Fruit fly (Drosophila melanogaster): ENCODE measurements around the gene Gbs-76A.
A peak's percentile ranks its signal among the peaks of the same experiment; 100 is the strongest.

Gene Gbs-76A

DNA sequence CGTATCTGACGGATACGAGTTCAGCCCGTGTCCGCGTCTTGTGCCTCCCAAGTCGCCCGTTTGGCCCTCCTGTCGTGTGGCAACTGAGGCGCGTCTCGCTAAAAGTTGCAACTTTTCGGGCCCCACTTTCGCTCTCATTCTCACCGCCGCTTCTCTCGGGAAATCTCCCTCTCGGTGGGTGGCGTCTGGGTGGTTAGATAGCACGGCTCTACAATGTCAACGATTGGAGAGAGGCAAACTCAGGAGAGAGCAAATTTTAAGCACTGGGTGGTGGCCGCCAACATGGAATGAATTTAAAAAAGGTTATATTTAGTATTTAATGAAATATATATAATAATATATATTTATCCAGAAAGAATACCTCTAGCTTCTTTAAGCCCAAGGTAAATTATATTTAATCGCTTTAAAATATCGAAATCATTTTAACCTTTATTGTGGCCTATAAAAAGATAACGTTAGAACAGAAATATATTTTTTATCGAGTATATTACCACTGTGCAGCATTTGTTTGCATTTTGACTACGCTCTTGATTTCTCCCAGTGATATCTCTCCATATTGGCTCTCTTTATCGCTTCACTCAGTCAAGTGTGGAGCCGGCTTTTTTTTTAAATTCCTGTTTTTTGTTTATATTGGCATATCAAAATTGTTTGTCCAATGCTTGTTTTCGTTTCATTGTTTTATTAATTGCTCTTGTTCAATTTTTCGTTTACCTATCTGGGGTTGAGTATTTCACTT is at the start of gene Gbs-76A:
Gbs-76A (minus strand) TSS at position 327 of the 736 bp plus-strand sequence.
- TF ChIP-seq CG8478 (optimal IDR thresholded peaks at IDR 0.05) (no peak), Dll (optimal IDR thresholded peaks at IDR 0.05) (peak; percentile 64), EcR (GFP tag; optimal IDR thresholded peaks at IDR 0.05) (no peak), usp (GFP tag; optimal IDR thresholded peaks at IDR 0.05) (no peak), psq (optimal IDR thresholded peaks at IDR 0.05) (no peak)

DNA sequence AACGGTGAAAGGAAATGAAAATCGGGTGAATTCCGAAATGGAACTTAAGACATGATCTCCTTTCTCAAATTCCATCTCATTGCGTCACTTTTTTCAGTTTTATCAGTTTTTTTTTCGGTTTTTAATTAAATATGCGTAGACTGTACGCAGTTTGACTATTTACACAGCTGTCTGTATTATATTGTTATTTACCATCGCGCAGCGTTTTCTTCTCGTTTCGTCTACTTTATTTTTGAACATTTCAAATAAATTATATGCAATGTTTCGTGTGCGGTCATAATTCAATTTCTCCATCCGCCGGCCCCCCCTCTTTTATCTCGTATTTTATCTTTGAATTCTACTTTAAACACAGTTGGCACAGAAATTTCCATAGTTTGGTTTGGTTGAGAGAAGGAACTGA is 48.0 kb upstream of the Gbs-76A start:
- TF ChIP-seq CG8478 (optimal IDR thresholded peaks at IDR 0.05) (no peak), usp (GFP tag; optimal IDR thresholded peaks at IDR 0.05) (no peak), Dll (optimal IDR thresholded peaks at IDR 0.05) (no peak), psq (optimal IDR thresholded peaks at IDR 0.05) (no peak), pan (optimal IDR thresholded peaks at IDR 0.05) (no peak), EcR (GFP tag; optimal IDR thresholded peaks at IDR 0.05) (no peak)

DNA sequence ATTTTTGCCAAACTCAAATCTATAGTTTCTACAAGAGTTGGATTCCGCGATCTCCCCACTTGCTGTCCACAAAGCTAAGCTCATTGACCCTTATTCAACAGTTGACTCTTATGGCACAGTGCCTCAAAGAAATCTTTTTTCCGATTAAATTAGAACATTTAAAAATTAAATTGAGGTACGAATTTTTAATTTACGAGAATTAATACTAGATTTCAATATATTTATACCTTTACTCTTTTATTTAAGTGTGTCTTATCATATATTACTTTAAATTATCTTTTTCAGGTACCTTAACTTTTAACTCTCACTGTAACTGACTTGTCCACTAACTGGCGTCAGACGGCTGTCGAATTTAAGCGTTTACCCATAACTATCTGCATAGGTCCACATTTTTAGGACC is 45.7 kb upstream of the Gbs-76A start:
- TF ChIP-seq CG8478 (optimal IDR thresholded peaks at IDR 0.05): no peak
- no peak for TF ChIP-seq psq (optimal IDR thresholded peaks at IDR 0.05)
- TF ChIP-seq pan (optimal IDR thresholded peaks at IDR 0.05): no peak
- TF ChIP-seq EcR (GFP tag; optimal IDR thresholded peaks at IDR 0.05): no peak
- no peak for TF ChIP-seq usp (GFP tag; optimal IDR thresholded peaks at IDR 0.05)
- TF ChIP-seq Dll (optimal IDR thresholded peaks at IDR 0.05): no peak

- no peak for TF ChIP-seq EcR (GFP tag; optimal IDR thresholded peaks at IDR 0.05)
- no peak for TF ChIP-seq CG8478 (optimal IDR thresholded peaks at IDR 0.05)
- no peak for TF ChIP-seq usp (GFP tag; optimal IDR thresholded peaks at IDR 0.05)
- no peak for TF ChIP-seq Dll (optimal IDR thresholded peaks at IDR 0.05)
- no peak for TF ChIP-seq pan (optimal IDR thresholded peaks at IDR 0.05)
- no peak for TF ChIP-seq psq (optimal IDR thresholded peaks at IDR 0.05)
Observed at dm6 chr3L:19337398-19338086, 45.0 kb upstream of the Gbs-76A start, which contains the start of gene pip. TSS of gene pip (minus strand) at chr3L:19337609.

DNA sequence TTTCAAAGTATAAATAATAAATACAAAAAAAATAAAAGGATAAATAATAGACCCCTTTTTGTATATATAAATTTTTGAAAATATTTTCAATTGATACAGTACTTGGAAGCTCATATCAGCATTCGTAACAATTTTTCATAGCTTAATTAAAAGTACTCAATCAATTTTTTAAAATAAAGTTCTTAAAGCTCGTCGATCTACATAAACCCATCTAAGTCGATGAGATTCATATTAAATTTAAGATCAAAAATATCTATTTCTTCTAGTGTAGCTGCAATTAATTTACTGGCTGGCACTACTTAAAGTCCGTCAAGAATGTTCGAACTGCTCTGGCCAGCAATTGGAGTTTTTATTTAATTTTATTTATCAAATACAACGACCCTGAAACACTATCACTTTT is 44.1 kb upstream of the Gbs-76A start:
- TF ChIP-seq Dll (optimal IDR thresholded peaks at IDR 0.05): no peak
- no peak for TF ChIP-seq psq (optimal IDR thresholded peaks at IDR 0.05)
- TF ChIP-seq EcR (GFP tag; optimal IDR thresholded peaks at IDR 0.05): no peak
- no peak for TF ChIP-seq usp (GFP tag; optimal IDR thresholded peaks at IDR 0.05)
- TF ChIP-seq CG8478 (optimal IDR thresholded peaks at IDR 0.05): no peak

dm6 chr3L:19331763-19332162 is 39.2 kb upstream of the Gbs-76A start:
- no peak for TF ChIP-seq CG8478 (optimal IDR thresholded peaks at IDR 0.05)
- TF ChIP-seq Dll (optimal IDR thresholded peaks at IDR 0.05): no peak
- TF ChIP-seq EcR (GFP tag; optimal IDR thresholded peaks at IDR 0.05): no peak
- TF ChIP-seq pan (optimal IDR thresholded peaks at IDR 0.05): no peak
- TF ChIP-seq psq (optimal IDR thresholded peaks at IDR 0.05): no peak
- TF ChIP-seq usp (GFP tag; optimal IDR thresholded peaks at IDR 0.05): no peak

DNA sequence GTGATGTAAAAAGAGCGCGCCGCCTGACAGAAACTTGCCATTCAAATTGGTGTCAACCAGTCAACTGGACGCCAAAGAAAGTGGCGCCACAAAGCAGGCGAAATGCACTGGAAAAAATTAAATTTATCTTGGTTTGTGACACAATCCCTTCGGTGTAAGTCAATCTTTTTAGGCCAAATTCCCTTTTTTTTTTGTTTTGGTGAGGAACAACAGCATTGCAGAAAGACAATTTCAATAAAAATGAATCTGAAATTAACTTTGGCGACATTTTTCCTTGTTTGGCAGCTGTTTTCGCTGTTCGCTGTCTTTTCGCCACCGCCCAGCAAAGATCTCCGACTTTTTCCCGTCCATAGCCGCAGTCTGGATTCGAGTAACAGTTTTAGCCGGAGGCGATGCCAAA is 36.9 kb upstream of the Gbs-76A start:
- TF ChIP-seq EcR (GFP tag; optimal IDR thresholded peaks at IDR 0.05) (no peak), psq (optimal IDR thresholded peaks at IDR 0.05) (no peak), pan (optimal IDR thresholded peaks at IDR 0.05) (no peak), CG8478 (optimal IDR thresholded peaks at IDR 0.05) (no peak), Dll (optimal IDR thresholded peaks at IDR 0.05) (no peak), usp (GFP tag; optimal IDR thresholded peaks at IDR 0.05) (no peak)

dm6 chr3L:19328076-19328475 is 35.5 kb upstream of the Gbs-76A start:
- TF ChIP-seq pan (optimal IDR thresholded peaks at IDR 0.05): no peak
- no peak for TF ChIP-seq CG8478 (optimal IDR thresholded peaks at IDR 0.05)
- no peak for TF ChIP-seq usp (GFP tag; optimal IDR thresholded peaks at IDR 0.05)
- no peak for TF ChIP-seq EcR (GFP tag; optimal IDR thresholded peaks at IDR 0.05)
- TF ChIP-seq psq (optimal IDR thresholded peaks at IDR 0.05): no peak

DNA sequence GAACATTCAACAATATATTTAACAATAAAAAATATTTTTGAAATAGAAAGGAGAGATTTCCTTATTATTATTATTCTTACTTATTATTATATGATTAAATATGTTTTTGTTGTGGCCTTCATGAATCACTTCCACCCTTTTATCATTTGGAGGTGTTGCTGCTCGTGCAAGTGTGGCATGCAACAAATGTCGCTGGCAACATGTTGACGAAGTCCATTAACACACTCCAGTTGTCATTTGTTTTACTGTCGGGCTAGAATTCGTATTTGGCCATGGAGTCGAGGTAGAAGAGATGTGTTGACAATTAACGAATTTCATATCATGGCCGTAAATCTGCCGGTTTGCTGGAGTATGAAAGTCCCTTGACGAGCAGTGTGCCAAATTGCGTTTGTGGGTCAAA is 34.7 kb upstream of the Gbs-76A start:
- TF ChIP-seq usp (GFP tag; optimal IDR thresholded peaks at IDR 0.05) (no peak), CG8478 (optimal IDR thresholded peaks at IDR 0.05) (no peak), Dll (optimal IDR thresholded peaks at IDR 0.05) (no peak), EcR (GFP tag; optimal IDR thresholded peaks at IDR 0.05) (no peak), psq (optimal IDR thresholded peaks at IDR 0.05) (no peak), pan (optimal IDR thresholded peaks at IDR 0.05) (no peak)

dm6 chr3L:19326029-19326428 is 33.5 kb upstream of the Gbs-76A start:
- TF ChIP-seq usp (GFP tag; optimal IDR thresholded peaks at IDR 0.05): no peak

dm6 chr3L:19316638-19317037 is 24.1 kb upstream of the Gbs-76A start:
- TF ChIP-seq usp (GFP tag; optimal IDR thresholded peaks at IDR 0.05) (no peak), pan (optimal IDR thresholded peaks at IDR 0.05) (no peak), Dll (optimal IDR thresholded peaks at IDR 0.05) (no peak), EcR (GFP tag; optimal IDR thresholded peaks at IDR 0.05) (no peak), psq (optimal IDR thresholded peaks at IDR 0.05) (no peak), CG8478 (optimal IDR thresholded peaks at IDR 0.05) (no peak)

dm6 chr3L:19314877-19315276 is 22.3 kb upstream of the Gbs-76A start:
- TF ChIP-seq pan (optimal IDR thresholded peaks at IDR 0.05): no peak

Data from whole organism.